Fruit fly (Drosophila melanogaster) whole organism: ENCODE results near the gene CG31528.

Experiments
- Dll ChIP-seq: fragments of >200 bp; optimal IDR thresholded peaks from 2 replicates; lab custom pipeline; 2017
- EcR ChIP-seq, 2 experiments: fragments of >200 bp; optimal IDR thresholded peaks; 2 replicates each; lab custom pipeline; 2017; ENCODE audit warnings: missing biosample characterization in 2 of 2, missing genetic modification characterization in 2 of 2, missing genetic modification reagents in 2 of 2
- pan ChIP-seq: fragments of >200 bp; optimal IDR thresholded peaks from 2 replicates; lab custom pipeline; 2017
- psq ChIP-seq: fragments of >200 bp; optimal IDR thresholded peaks from 2 replicates; lab custom pipeline; 2017
- usp ChIP-seq: fragments of >200 bp; optimal IDR thresholded peaks from 2 replicates; lab custom pipeline; 2017; ENCODE audit warnings: missing biosample characterization, missing genetic modification characterization, mixed read lengths

DNA sequence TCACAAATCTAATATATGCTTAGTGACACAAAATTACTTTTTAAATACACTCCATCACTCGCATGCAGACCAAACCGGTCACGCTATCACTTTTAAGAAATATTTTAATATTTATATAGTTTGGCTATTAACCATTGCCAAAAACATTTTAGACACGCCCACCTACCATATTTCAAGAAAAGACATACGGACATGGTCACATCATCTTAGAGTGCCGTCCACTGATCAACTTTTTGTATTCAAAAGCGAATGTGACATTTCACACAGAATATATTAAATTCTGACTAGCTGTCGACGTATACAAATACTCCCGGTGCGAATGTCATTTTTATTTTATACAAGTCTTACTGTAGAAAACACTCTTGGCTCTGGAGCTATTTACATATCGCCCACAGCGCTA is at the start of gene CG31528:
- TF ChIP-seq psq (lab: Kevin White, UChicago) = no peak
- no peak for TF ChIP-seq Dll (lab: Kevin White, UChicago)
- no peak for TF ChIP-seq pan (lab: Kevin White, UChicago)
- no peak for TF ChIP-seq usp (GFP tag; lab: Kevin White, UChicago)
- no peak for TF ChIP-seq EcR (GFP tag; optimal IDR thresholded peaks at IDR 0.05; lab: Kevin White, UChicago)
